Fruit fly (Drosophila melanogaster) whole organism, pupa: Measurements from ENCODE around the gene NetB.

Experiments used
- CG10348 ChIP-seq: fragments of 200-800 bp; sonication (Bioruptor generic); IDR thresholded peaks from 2 replicates; pipeline ENCODE4 v1.3.6; 2022; ENCODE audit warnings: missing biosample characterization, missing genetic modification characterization
- CG12605 ChIP-seq: fragments of 200-800 bp; sonication (Bioruptor generic); IDR thresholded peaks from 2 replicates; pipeline ENCODE4 v1.3.6; 2022; ENCODE audit warnings: missing biosample characterization, missing genetic modification characterization
- CG13204 ChIP-seq: fragments of 200-800 bp; sonication (Bioruptor generic); optimal IDR thresholded peaks from 2 replicates; lab custom pipeline; 2018; ENCODE audit warnings: missing biosample characterization, mild to moderate bottlenecking, missing genetic modification characterization, moderate library complexity
- CG14655 ChIP-seq: fragments of 200-800 bp; sonication (Bioruptor generic); optimal IDR thresholded peaks from 3 replicates; lab custom pipeline; 2017; ENCODE audit warnings: mild to moderate bottlenecking, missing biosample characterization, missing genetic modification reagents, missing genetic modification characterization
- CG15710 ChIP-seq: fragments of 200-800 bp; sonication (Bioruptor generic); optimal IDR thresholded peaks from 2 replicates; lab custom pipeline; 2018; ENCODE audit warnings: missing biosample characterization, mild to moderate bottlenecking, missing genetic modification characterization, moderate library complexity
- CG17806 ChIP-seq: fragments of 200-800 bp; sonication (Bioruptor generic); optimal IDR thresholded peaks from 2 replicates; lab custom pipeline; 2018; ENCODE audit warnings: missing biosample characterization, mild to moderate bottlenecking, missing genetic modification characterization, moderate library complexity
- CG32121 ChIP-seq: fragments of 200-800 bp; sonication (Bioruptor generic); IDR thresholded peaks from 2 replicates; pipeline ENCODE4 v1.3.6; 2022; ENCODE audit warnings: missing biosample characterization, missing genetic modification characterization
- CG34367 ChIP-seq: fragments of 200-800 bp; sonication (Bioruptor generic); optimal IDR thresholded peaks from 2 replicates; lab custom pipeline; 2018; ENCODE audit warnings: missing biosample characterization, mild to moderate bottlenecking, missing genetic modification characterization
- CG4496 ChIP-seq: fragments of 200-800 bp; sonication (Bioruptor generic); IDR thresholded peaks from 3 replicates; pipeline ENCODE4 v1.3.6; 2022; ENCODE audit warnings: missing biosample characterization, missing genetic modification characterization
- CG8159 ChIP-seq: fragments of 200-800 bp; sonication (Bioruptor generic); optimal IDR thresholded peaks from 3 replicates; lab custom pipeline; 2018; ENCODE audit warnings: missing biosample characterization, mild to moderate bottlenecking, missing genetic modification characterization, moderate library complexity
- CG8301 ChIP-seq: fragments of 200-800 bp; sonication (Bioruptor generic); optimal IDR thresholded peaks from 2 replicates; lab custom pipeline; 2018; ENCODE audit warnings: missing biosample characterization, mild to moderate bottlenecking, missing genetic modification characterization
- CG9948 ChIP-seq: fragments of 200-800 bp; sonication (Bioruptor generic); optimal IDR thresholded peaks from 2 replicates; lab custom pipeline; 2018; ENCODE audit warnings: missing biosample characterization, mild to moderate bottlenecking, missing genetic modification characterization, moderate library complexity
- D1 ChIP-seq: fragments of 200-800 bp; sonication (Bioruptor generic); optimal IDR thresholded peaks from 2 replicates; lab custom pipeline; 2018; ENCODE audit warnings: missing biosample characterization, mild to moderate bottlenecking, missing genetic modification characterization, moderate library complexity
- EcR ChIP-seq: fragments of 200-800 bp; sonication (Bioruptor generic); optimal IDR thresholded peaks from 3 replicates; lab custom pipeline; 2019; ENCODE audit warnings: missing biosample characterization, missing genetic modification characterization, mild to moderate bottlenecking, moderate library complexity, missing genetic modification reagents
- Ets98B ChIP-seq: fragments of 200-800 bp; sonication (Bioruptor generic); IDR thresholded peaks from 2 replicates; pipeline ENCODE4 v1.3.6; 2022; ENCODE audit warnings: missing biosample characterization, missing genetic modification characterization
- Pif1A ChIP-seq: fragments of 200-800 bp; sonication (Bioruptor generic); optimal IDR thresholded peaks from 3 replicates; lab custom pipeline; 2016; ENCODE audit warnings: missing biosample characterization, missing genetic modification characterization
- Pif1B ChIP-seq: fragments of 200-800 bp; sonication (Bioruptor generic); optimal IDR thresholded peaks from 3 replicates; lab custom pipeline; 2016; ENCODE audit warnings: missing biosample characterization, missing genetic modification characterization
- Snoo ChIP-seq: fragments of 200-800 bp; sonication (Bioruptor generic); optimal IDR thresholded peaks from 3 replicates; lab custom pipeline; 2017; ENCODE audit warnings: missing biosample characterization, mild to moderate bottlenecking, missing genetic modification characterization, inconsistent platforms
- fd96Ca ChIP-seq: fragments of 200-800 bp; sonication (Bioruptor generic); IDR thresholded peaks from 3 replicates; pipeline ENCODE4 v1.3.6; 2022; ENCODE audit warnings: missing biosample characterization, missing genetic modification characterization
- gl ChIP-seq: fragments of 200-800 bp; sonication (Bioruptor generic); optimal IDR thresholded peaks from 2 replicates; lab custom pipeline; 2018; ENCODE audit warnings: missing biosample characterization, mild to moderate bottlenecking, missing genetic modification characterization
- rn ChIP-seq: fragments of 200-800 bp; sonication (Bioruptor generic); IDR thresholded peaks from 2 replicates; pipeline ENCODE4 v1.3.6; 2022; ENCODE audit warnings: missing biosample characterization, missing genetic modification characterization

The NetB gene

DNA sequence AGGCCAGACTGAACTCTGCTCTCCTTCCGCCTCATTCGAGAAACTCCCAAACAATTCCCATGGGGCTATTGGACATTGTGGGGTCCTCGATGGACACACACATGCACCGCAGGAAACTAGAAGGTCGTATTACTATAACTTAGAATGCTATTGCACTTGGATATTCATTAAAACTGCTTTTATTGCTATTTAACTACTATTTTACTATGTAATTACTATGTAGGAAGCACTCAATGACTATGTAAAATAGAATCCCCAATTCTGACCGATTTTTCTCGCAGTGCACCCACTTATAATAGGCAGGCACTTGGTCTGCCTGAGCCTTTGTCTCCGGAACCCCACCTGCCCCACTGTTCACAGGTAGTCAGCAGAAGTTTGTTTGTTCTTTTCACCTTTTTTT, 24.1 kb downstream of the NetB start:
- TF ChIP-seq CG14655: peak; percentile 39
- TF ChIP-seq D1: no peak
- peak; percentile 22 for TF ChIP-seq CG9948 (tag; lab: Kevin White, UChicago)
- TF ChIP-seq CG32121 (GFP tag; lab: Robert Waterston, UW): no peak
- no peak for TF ChIP-seq CG4496 (GFP tag; lab: Robert Waterston, UW)
- TF ChIP-seq Ets98B (GFP tag; lab: Robert Waterston, UW): no peak
- TF ChIP-seq CG13204: no peak
- TF ChIP-seq CG8159 (tag; lab: Kevin White, UChicago): peak; percentile 7
- TF ChIP-seq rn (GFP tag; lab: Robert Waterston, UW): no peak
- TF ChIP-seq Pif1B (GFP tag; lab: Kevin White, UChicago): no peak
- TF ChIP-seq EcR (GFP tag; lab: Kevin White, UChicago): no peak
- TF ChIP-seq CG17806 (tag; lab: Kevin White, UChicago): peak; percentile 5
- no peak for TF ChIP-seq CG8301 (tag; lab: Kevin White, UChicago)
- TF ChIP-seq, all 21 proteins: peak for 4

DNA sequence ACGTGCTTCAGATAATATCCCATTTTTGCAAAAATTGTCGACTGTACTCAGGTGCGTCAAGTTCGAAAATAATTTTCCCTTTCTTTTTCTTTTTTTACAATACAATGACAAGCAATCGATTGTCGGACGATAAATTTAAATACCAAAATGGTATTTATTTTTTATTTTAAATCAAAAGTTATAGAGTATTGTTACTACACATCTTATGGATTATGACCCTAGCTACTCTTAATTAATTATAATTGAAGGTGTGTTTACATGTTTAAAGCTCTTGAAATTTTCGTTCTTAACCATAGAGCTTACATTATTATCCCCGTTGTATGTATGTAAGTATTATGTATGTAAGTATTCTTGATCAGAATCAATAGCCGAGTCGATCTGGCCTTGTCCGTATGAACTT, 30.3 kb downstream of the NetB start, which contains the start of gene hog:
TSS of gene hog (minus strand) at position 101 of the 400 bp plus-strand sequence.
- TF ChIP-seq Ets98B (GFP tag; lab: Robert Waterston, UW) (no peak), fd96Ca (GFP tag; lab: Robert Waterston, UW) (no peak), CG17806 (tag; lab: Kevin White, UChicago) (no peak), Pif1B (GFP tag; lab: Kevin White, UChicago) (no peak)

DNA sequence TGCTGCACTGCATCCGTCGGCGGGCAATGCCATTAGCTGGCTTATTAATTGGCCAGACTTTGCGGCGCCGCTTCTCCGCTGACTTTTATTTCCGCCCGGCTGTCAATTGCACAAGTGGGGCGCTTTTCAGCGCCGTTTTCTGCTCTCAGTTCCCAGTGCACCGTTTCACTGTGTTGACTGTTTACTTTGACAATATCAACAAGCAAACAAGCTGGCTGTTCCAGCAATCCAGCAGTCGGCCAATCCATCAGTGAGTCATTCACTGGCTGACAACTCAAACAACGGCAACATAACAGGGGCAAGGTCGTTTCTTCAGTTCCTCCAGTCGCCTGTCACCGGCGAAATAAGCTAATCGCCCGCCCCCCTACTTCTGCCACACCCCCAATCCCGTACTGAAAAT, 31.9 kb downstream of the NetB start:
- TF ChIP-seq Pif1A (GFP tag; lab: Kevin White, UChicago) (peak; percentile 84), CG4496 (GFP tag; lab: Robert Waterston, UW) (peak; percentile 89; the same call in 2 of the 3 replicates), fd96Ca (GFP tag; lab: Robert Waterston, UW) (0 out of 3 replicates have a peak, but pooled peaks have one; percentile 39), Snoo (peak; percentile 65), CG8159 (tag; lab: Kevin White, UChicago) (peak; percentile 66), CG14655 (peak; percentile 65), rn (GFP tag; lab: Robert Waterston, UW) (peak; percentile 58; the same call in 1 of the 2 replicates), gl (tag; lab: Kevin White, UChicago) (peak; percentile 68), CG32121 (GFP tag; lab: Robert Waterston, UW) (peak; percentile 73), CG9948 (tag; lab: Kevin White, UChicago) (peak; percentile 35), Ets98B (GFP tag; lab: Robert Waterston, UW) (peak; percentile 79), CG15710 (tag; lab: Kevin White, UChicago) (peak; percentile 59), CG12605 (GFP tag; lab: Robert Waterston, UW) (peak; percentile 12; the same call in 1 of the 2 replicates), EcR (GFP tag; lab: Kevin White, UChicago) (no peak), CG17806 (tag; lab: Kevin White, UChicago) (peak; percentile 44), CG13204 (peak; percentile 60), D1 (no peak), CG34367 (tag; lab: Kevin White, UChicago) (peak; percentile 79), CG10348 (GFP tag; lab: Robert Waterston, UW) (no peak), CG8301 (tag; lab: Kevin White, UChicago) (peak; percentile 38), Pif1B (GFP tag; lab: Kevin White, UChicago) (peak; percentile 71)

DNA sequence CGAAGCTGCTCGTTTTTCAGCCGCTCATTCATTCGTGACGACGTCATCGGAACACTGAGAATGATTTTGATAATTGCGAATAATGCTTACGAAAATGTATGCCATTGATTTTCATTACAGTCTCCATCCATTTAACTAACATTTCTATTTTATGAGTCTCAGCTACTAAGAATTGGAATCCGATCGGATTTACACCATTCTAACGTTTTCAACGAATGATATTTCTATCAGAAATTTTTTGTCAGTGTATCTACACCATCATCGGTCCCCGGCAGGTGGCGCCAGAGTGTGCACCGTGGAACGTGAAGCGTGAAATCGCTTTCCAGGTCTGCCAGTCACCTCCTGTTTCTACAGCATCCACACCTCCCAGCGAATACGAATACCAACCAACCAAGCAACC, 34.0 kb downstream of the NetB start:
- TF ChIP-seq CG32121 (GFP tag; lab: Robert Waterston, UW) (0 out of 2 replicates have a peak, but pooled peaks have one; percentile 15), CG9948 (tag; lab: Kevin White, UChicago) (peak; percentile 45), CG10348 (GFP tag; lab: Robert Waterston, UW) (no peak), Snoo (no peak), rn (GFP tag; lab: Robert Waterston, UW) (no peak), Pif1A (GFP tag; lab: Kevin White, UChicago) (peak; percentile 54), CG15710 (tag; lab: Kevin White, UChicago) (peak; percentile 36), CG13204 (no peak), EcR (GFP tag; lab: Kevin White, UChicago) (no peak), fd96Ca (GFP tag; lab: Robert Waterston, UW) (0 out of 3 replicates have a peak, but pooled peaks have one; percentile 15), CG4496 (GFP tag; lab: Robert Waterston, UW) (peak; percentile 55; the same call in 1 of the 3 replicates), CG12605 (GFP tag; lab: Robert Waterston, UW) (peak; percentile 18; the same call in 1 of the 2 replicates), CG17806 (tag; lab: Kevin White, UChicago) (peak; percentile 37), CG8159 (tag; lab: Kevin White, UChicago) (peak; percentile 48), CG14655 (peak; percentile 66), CG8301 (tag; lab: Kevin White, UChicago) (peak; percentile 62), CG34367 (tag; lab: Kevin White, UChicago) (peak; percentile 41), Ets98B (GFP tag; lab: Robert Waterston, UW) (no peak), Pif1B (GFP tag; lab: Kevin White, UChicago) (peak; percentile 24), D1 (no peak), gl (tag; lab: Kevin White, UChicago) (no peak)

dm6 chrX:14712475-14712874, 36.7 kb downstream of the NetB start:
- TF ChIP-seq Pif1B (GFP tag; lab: Kevin White, UChicago) (no peak), CG10348 (GFP tag; lab: Robert Waterston, UW) (no peak)

dm6 chrX:14702058-14702457, 47.1 kb downstream of the NetB start, which contains the start of gene CG43088:
Gene CG43088, plus strand, starts transcription at chrX:14702358.
- TF ChIP-seq CG9948 (tag; lab: Kevin White, UChicago) (no peak), CG13204 (no peak), CG12605 (GFP tag; lab: Robert Waterston, UW) (no peak), CG32121 (GFP tag; lab: Robert Waterston, UW) (no peak), CG14655 (no peak), rn (GFP tag; lab: Robert Waterston, UW) (no peak), CG10348 (GFP tag; lab: Robert Waterston, UW) (no peak), EcR (GFP tag; lab: Kevin White, UChicago) (no peak), Pif1A (GFP tag; lab: Kevin White, UChicago) (no peak), Pif1B (GFP tag; lab: Kevin White, UChicago) (no peak), CG34367 (tag; lab: Kevin White, UChicago) (no peak), Snoo (no peak), CG8159 (tag; lab: Kevin White, UChicago) (no peak), Ets98B (GFP tag; lab: Robert Waterston, UW) (no peak)
